Worm (Caenorhabditis elegans): ENCODE results near the gene nspg-6.

ce11 chrIII:7358627-7359026 is 43.9 kb upstream of the nspg-6 start:
- no peak for TF ChIP-seq W03F9.2 (tag; optimal IDR thresholded peaks at IDR 0.05)
- TF ChIP-seq him-1 (tag; optimal IDR thresholded peaks at IDR 0.05) = no peak
- TF ChIP-seq dao-5 (tag; optimal IDR thresholded peaks at IDR 0.05) = no peak

All from whole organism, L4/young adult.